Fruit fly (Drosophila melanogaster) whole organism, larva: ENCODE measurements around the gene SPARC.

Source experiments
- noc ChIP-seq: fragments of 200-800 bp; sonication (Bioruptor generic); optimal IDR thresholded peaks from 3 replicates; lab custom pipeline; 2019; ENCODE audit warnings: missing biosample characterization, mild to moderate bottlenecking, missing genetic modification characterization, moderate library complexity

Gene SPARC

DNA sequence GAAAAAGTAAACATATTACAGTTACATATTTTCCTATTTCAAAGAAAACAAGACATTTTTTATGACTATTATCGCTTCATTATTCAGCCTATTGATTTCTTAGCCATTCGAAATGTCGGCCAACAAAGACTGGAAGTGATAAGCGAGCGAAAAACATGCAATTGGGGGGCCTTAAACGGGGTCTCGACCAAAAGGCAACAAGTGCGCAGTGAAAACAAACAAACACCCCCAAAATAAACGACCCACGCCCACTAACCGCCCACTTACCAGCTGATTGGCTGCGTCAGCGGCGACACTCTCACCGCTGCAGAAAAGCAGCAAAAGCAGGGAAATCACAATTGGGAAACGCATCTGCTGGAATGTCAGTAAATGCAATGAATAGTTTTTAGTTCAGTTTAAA is 9.6 kb downstream of the SPARC start:
- TF ChIP-seq noc, result no peak

- no peak for TF ChIP-seq noc
Observed at dm6 chr3R:26859228-26859627, 12.6 kb downstream of the SPARC start.

DNA sequence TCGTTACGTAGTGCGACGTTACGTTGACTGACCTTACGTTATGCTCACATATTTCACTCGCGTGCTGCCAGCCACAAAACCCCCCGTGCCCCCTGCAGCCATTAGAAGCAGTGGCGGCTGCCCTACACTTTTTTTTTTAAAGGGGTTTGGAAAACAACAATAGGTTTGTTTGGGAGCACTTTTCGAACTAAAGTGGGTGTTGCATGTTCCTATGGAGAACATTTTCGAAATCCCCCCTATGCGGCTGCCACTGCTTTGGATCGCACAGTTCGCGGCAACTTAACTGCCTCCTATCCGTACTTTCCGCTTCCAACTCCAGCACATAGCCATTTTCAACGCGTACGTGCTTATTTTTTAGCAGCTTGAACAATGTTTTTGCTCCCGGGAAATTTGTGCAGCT is 18.1 kb downstream of the SPARC start:
- TF ChIP-seq noc, result no peak

dm6 chr3R:26846446-26846845 is 25.3 kb downstream of the SPARC start:
- TF ChIP-seq noc, result no peak

DNA sequence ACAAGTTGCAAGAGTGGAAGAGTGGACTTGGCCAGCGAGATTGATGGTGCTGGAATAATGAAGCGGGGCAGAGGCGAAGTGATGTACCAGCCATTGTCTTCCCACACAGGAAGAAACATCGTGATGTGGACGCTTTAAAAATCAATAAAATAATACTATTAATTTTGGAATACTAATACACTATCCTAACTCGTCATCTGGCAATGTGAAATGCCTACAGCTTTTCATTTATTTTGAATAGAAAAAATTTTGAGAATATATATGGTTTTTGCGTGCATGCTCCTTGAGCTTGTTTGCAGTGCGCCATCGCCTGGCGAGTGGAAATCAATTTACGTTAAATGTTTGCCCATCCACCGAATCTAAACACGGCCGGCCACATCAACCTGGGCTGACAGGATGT is 39.9 kb downstream of the SPARC start:
- no peak for TF ChIP-seq noc

dm6 chr3R:26821117-26821516 is 50.7 kb downstream of the SPARC start:
- no peak for TF ChIP-seq noc
